Worm (Caenorhabditis elegans): ENCODE results near the gene srt-15.

ce11 chrV:3105810-3106209 lies 43.8 kb upstream of the srt-15 start, which contains the start of gene str-69:
- TF ChIP-seq mec-3 (tag; optimal IDR thresholded peaks at IDR 0.05; ENCODE audit: borderline replicate concordance) (no peak), unc-86 (tag; optimal IDR thresholded peaks at IDR 0.05) (no peak), nhr-11 (tag; optimal IDR thresholded peaks at IDR 0.05) (no peak), ceh-48 (tag; optimal IDR thresholded peaks at IDR 0.05) (no peak), K02D7.2 (tag; optimal IDR thresholded peaks at IDR 0.05) (no peak)

Measured in whole organism, late embryonic.